Worm (Caenorhabditis elegans) whole organism, L1 larva: Measurements from ENCODE around the gene R193.2.
A peak's percentile ranks its signal among the peaks of the same experiment; 100 is the strongest.

Source experiments
- C16A3.4 ChIP-seq: fragments of 150-350 bp; optimal IDR thresholded peaks from 2 replicates; lab custom pipeline; 2014; ENCODE audit warnings: missing biosample characterization, missing genetic modification characterization
- C34B4.2 ChIP-seq: sonication (generic microtip); optimal IDR thresholded peaks from 2 replicates; lab custom pipeline; 2017; ENCODE audit warnings: mild to moderate bottlenecking, missing genetic modification characterization, missing compliant biosample characterization
- ceh-82 ChIP-seq, 3 experiments: fragments of 150-350 bp in 1 of 3; sonication (generic microtip) in 2 of 3; optimal IDR thresholded peaks; 2 replicates each; lab custom pipeline; 2014 to 2017; ENCODE audit warnings: missing biosample characterization in 3 of 3, missing genetic modification characterization in 3 of 3
- ceh-90 ChIP-seq: sonication (generic microtip); optimal IDR thresholded peaks from 2 replicates; lab custom pipeline; 2016; ENCODE audit warnings: missing genetic modification characterization, missing compliant biosample characterization
- dsc-1 ChIP-seq: sonication (generic microtip); optimal IDR thresholded peaks from 2 replicates; lab custom pipeline; 2016; ENCODE audit warnings: mild to moderate bottlenecking, missing genetic modification characterization, missing compliant biosample characterization
- elt-2 ChIP-seq: sonication (generic microtip); optimal IDR thresholded peaks from 2 replicates; lab custom pipeline; 2016; ENCODE audit warnings: missing genetic modification characterization, mild to moderate bottlenecking, inconsistent platforms, missing compliant biosample characterization, missing genetic modification reagents
- fkh-4 ChIP-seq: sonication (generic microtip); optimal IDR thresholded peaks from 2 replicates; lab custom pipeline; 2016; ENCODE audit warnings: missing compliant biosample characterization, missing genetic modification characterization, borderline replicate concordance
- hlh-4 ChIP-seq: sonication (generic microtip); optimal IDR thresholded peaks from 2 replicates; lab custom pipeline; 2016; ENCODE audit warnings: mild to moderate bottlenecking, missing genetic modification characterization, missing compliant biosample characterization
- irx-1 ChIP-seq: sonication (generic microtip); optimal IDR thresholded peaks from 2 replicates; lab custom pipeline; 2016; ENCODE audit warnings: missing genetic modification characterization, missing compliant biosample characterization
- jun-1 ChIP-seq: fragments of 150-350 bp; optimal IDR thresholded peaks from 2 replicates; lab custom pipeline; 2014; ENCODE audit warnings: missing biosample characterization, missing genetic modification reagents, missing genetic modification characterization
- lin-14 ChIP-seq: fragments of 200-800 bp; sonication (Bioruptor generic); optimal IDR thresholded peaks from 2 replicates; lab custom pipeline; 2018; ENCODE audit warnings: mild to moderate bottlenecking, missing genetic modification characterization, moderate library complexity, missing compliant biosample characterization
- lsy-2 ChIP-seq, 2 experiments: fragments of 150-350 bp; optimal IDR thresholded peaks; 2 replicates each; lab custom pipeline; 2014; ENCODE audit warnings: missing biosample characterization in 2 of 2, missing genetic modification characterization in 2 of 2
- mab-9 ChIP-seq: fragments of 200-800 bp; sonication (Bioruptor generic); IDR thresholded peaks from 2 replicates; pipeline ENCODE4 v1.3.6; 2022; ENCODE audit warnings: missing genetic modification reagents, missing genetic modification characterization, missing compliant biosample characterization
- nhr-76 ChIP-seq: sonication (generic microtip); optimal IDR thresholded peaks from 2 replicates; lab custom pipeline; 2017; ENCODE audit warnings: missing biosample characterization, missing genetic modification characterization
- nhr-84 ChIP-seq: sonication (generic microtip); optimal IDR thresholded peaks from 2 replicates; lab custom pipeline; 2017; ENCODE audit warnings: missing biosample characterization, missing genetic modification characterization
- pax-3 ChIP-seq: fragments of 200-800 bp; sonication (Bioruptor generic); optimal IDR thresholded peaks from 2 replicates; lab custom pipeline; 2018; ENCODE audit warnings: mild to moderate bottlenecking, missing genetic modification characterization, moderate library complexity, missing compliant biosample characterization
- pqm-1 ChIP-seq: sonication (generic microtip); optimal IDR thresholded peaks from 3 replicates; lab custom pipeline; 2017; ENCODE audit warnings: missing biosample characterization, missing genetic modification characterization
- skn-1 ChIP-seq: fragments of 150-350 bp; optimal IDR thresholded peaks from 2 replicates; lab custom pipeline; 2014; ENCODE audit warnings: missing biosample characterization, missing genetic modification characterization
- snpc-4 ChIP-seq: fragments of 150-350 bp; optimal IDR thresholded peaks from 2 replicates; lab custom pipeline; 2014; ENCODE audit warnings: missing biosample characterization, missing genetic modification characterization
- sox-4 ChIP-seq: sonication (generic microtip); optimal IDR thresholded peaks from 2 replicates; lab custom pipeline; 2016; ENCODE audit warnings: missing genetic modification characterization, missing compliant biosample characterization
- sptf-1 ChIP-seq: fragments of 150-350 bp; optimal IDR thresholded peaks from 2 replicates; lab custom pipeline; 2014; ENCODE audit warnings: missing biosample characterization, missing genetic modification characterization
- swsn-7 ChIP-seq: sonication (generic microtip); optimal IDR thresholded peaks from 2 replicates; lab custom pipeline; 2016; ENCODE audit warnings: missing genetic modification characterization, missing compliant biosample characterization
- unc-30 ChIP-seq: sonication (generic microtip); optimal IDR thresholded peaks from 2 replicates; lab custom pipeline; 2017; ENCODE audit warnings: missing biosample characterization, missing genetic modification characterization
- unc-62 ChIP-seq: fragments of 150-350 bp; optimal IDR thresholded peaks from 2 replicates; lab custom pipeline; 2014; ENCODE audit warnings: missing biosample characterization, missing genetic modification reagents, missing genetic modification characterization
- zip-4 ChIP-seq: fragments of 200-800 bp; sonication (Bioruptor generic); optimal IDR thresholded peaks from 2 replicates; lab custom pipeline; 2018; ENCODE audit warnings: mild to moderate bottlenecking, missing genetic modification characterization, moderate library complexity, missing compliant biosample characterization

Gene R193.2

DNA sequence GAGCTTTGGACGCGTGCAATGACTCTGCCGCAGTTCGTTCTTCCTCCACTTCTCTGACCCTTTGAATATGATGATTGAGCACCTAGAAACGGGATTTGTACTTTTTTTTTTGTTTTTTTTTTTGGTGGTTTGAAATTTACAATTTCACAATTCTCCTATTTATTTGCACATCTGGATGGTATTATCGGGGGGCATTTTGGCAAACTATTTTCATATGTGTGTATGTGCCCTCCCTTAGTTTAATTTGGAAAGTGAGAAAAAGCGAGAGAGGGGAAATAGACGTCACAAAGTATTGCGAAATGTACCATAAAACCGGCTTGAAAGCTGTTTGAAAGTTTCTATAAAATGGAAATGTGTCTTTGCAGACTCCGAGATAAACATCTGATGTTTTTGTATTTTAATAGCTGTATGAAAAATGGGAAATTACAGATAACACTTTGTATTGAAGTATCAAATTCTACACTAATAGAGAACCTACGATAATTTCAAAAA, 61.9 kb downstream of the R193.2 start:
- TF ChIP-seq ceh-90 (tag; lab: Kevin White, UChicago), result no peak
- TF ChIP-seq unc-30, result no peak
- TF ChIP-seq nhr-84, result no peak
- TF ChIP-seq irx-1, result no peak
- TF ChIP-seq swsn-7 (tag; lab: Kevin White, UChicago), result no peak
- no peak for TF ChIP-seq sox-4 (tag; lab: Kevin White, UChicago)
- TF ChIP-seq elt-2, result no peak
- TF ChIP-seq skn-1 (tag; lab: Kevin White, UChicago), result peak; percentile 57
- TF ChIP-seq lsy-2 (tag; optimal IDR thresholded peaks at IDR 0.05; lab: Kevin White, UChicago), result peak in 1 of 2 experiments; percentile 8
- peak; percentile 93 for TF ChIP-seq fkh-4 (tag; lab: Kevin White, UChicago)
- TF ChIP-seq jun-1 (tag; lab: Kevin White, UChicago), result no peak
- TF ChIP-seq zip-4 (GFP tag; lab: Kevin White, UChicago), result peak; percentile 38
- TF ChIP-seq C34B4.2 (tag; lab: Kevin White, UChicago), result no peak
- TF ChIP-seq lin-14 (GFP tag; lab: Kevin White, UChicago), result peak; percentile 22
- peak; percentile 97 for TF ChIP-seq dsc-1 (tag; lab: Kevin White, UChicago)
- no peak for TF ChIP-seq mab-9

DNA sequence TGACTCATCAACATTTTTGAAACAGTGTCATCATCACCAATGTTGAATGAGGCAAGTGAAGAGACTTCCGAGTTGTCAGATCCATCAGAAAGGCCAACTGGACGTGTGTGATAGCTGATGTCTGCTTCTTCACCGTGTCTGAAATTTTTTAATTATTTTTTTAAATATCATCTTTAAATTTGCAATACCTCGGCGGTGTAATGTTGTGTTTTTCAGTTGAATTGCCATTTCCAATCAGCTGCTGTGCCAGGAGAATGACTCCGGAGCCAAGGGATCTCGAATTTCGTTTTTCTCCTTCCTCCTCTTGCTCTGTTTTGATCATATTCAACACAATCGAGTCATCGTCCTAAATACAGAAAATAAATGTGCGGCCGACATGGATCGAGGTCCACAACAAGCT, 63.4 kb downstream of the R193.2 start:
- TF ChIP-seq snpc-4 (tag; lab: Kevin White, UChicago) (no peak), pax-3 (tag; lab: Kevin White, UChicago) (no peak), swsn-7 (tag; lab: Kevin White, UChicago) (no peak), unc-62 (GFP tag; lab: Kevin White, UChicago) (no peak), ceh-82 (tag; optimal IDR thresholded peaks at IDR 0.05; lab: Kevin White, UChicago) (no peak), C16A3.4 (tag; lab: Kevin White, UChicago) (no peak), nhr-76 (tag; lab: Kevin White, UChicago) (no peak), sptf-1 (tag; lab: Kevin White, UChicago) (no peak), mab-9 (no peak), pqm-1 (tag; lab: Kevin White, UChicago) (no peak), hlh-4 (tag; lab: Kevin White, UChicago) (no peak)
- TF ChIP-seq, all 84 proteins: peak for 0
